Worm (Caenorhabditis elegans) whole organism, L1 larva: ENCODE data around the gene ZC262.4.

ENCODE experiments used
- elt-2 ChIP-seq: sonication (generic microtip); optimal IDR thresholded peaks from 2 replicates; lab custom pipeline; 2016; ENCODE audit warnings: missing genetic modification characterization, mild to moderate bottlenecking, inconsistent platforms, missing compliant biosample characterization, missing genetic modification reagents
- fkh-10 ChIP-seq: sonication (generic microtip); optimal IDR thresholded peaks from 2 replicates; lab custom pipeline; 2017; ENCODE audit warnings: missing biosample characterization, missing genetic modification reagents, missing genetic modification characterization
- fos-1 ChIP-seq: fragments of 150-350 bp; optimal IDR thresholded peaks from 2 replicates; lab custom pipeline; 2014; ENCODE audit warnings: missing biosample characterization, missing genetic modification characterization
- hlh-17 ChIP-seq: fragments of 200-800 bp; sonication (Bioruptor generic); optimal IDR thresholded peaks from 2 replicates; lab custom pipeline; 2018; ENCODE audit warnings: missing genetic modification characterization, mild to moderate bottlenecking, missing compliant biosample characterization, moderate library complexity, borderline replicate concordance
- lin-14 ChIP-seq: fragments of 200-800 bp; sonication (Bioruptor generic); optimal IDR thresholded peaks from 2 replicates; lab custom pipeline; 2018; ENCODE audit warnings: mild to moderate bottlenecking, missing genetic modification characterization, moderate library complexity, missing compliant biosample characterization
- lsy-2 ChIP-seq, 2 experiments: fragments of 150-350 bp; optimal IDR thresholded peaks; 2 replicates each; lab custom pipeline; 2014; ENCODE audit warnings: missing biosample characterization in 2 of 2, missing genetic modification characterization in 2 of 2
- nhr-11 ChIP-seq: fragments of 150-350 bp; optimal IDR thresholded peaks from 2 replicates; lab custom pipeline; 2014; ENCODE audit warnings: missing biosample characterization, missing genetic modification characterization
- nhr-85 ChIP-seq: sonication (generic microtip); peaks from one replicate; lab custom pipeline; 2016; ENCODE audit warnings: missing genetic modification characterization, inconsistent platforms, missing compliant biosample characterization
- sup-37 ChIP-seq: fragments of 200-800 bp; sonication (Bioruptor generic); optimal IDR thresholded peaks from 2 replicates; lab custom pipeline; 2018; ENCODE audit warnings: mild to moderate bottlenecking, missing genetic modification characterization, missing compliant biosample characterization
- tbx-2 ChIP-seq: sonication (generic microtip); optimal IDR thresholded peaks from 2 replicates; lab custom pipeline; 2016; ENCODE audit warnings: missing genetic modification characterization, missing compliant biosample characterization
- unc-86 ChIP-seq: sonication (generic microtip); optimal IDR thresholded peaks from 2 replicates; lab custom pipeline; 2016; ENCODE audit warnings: missing genetic modification characterization, missing compliant biosample characterization
- zag-1 ChIP-seq: fragments of 150-350 bp; optimal IDR thresholded peaks from 2 replicates; lab custom pipeline; 2014; ENCODE audit warnings: missing biosample characterization, missing genetic modification characterization
- ztf-11 ChIP-seq, 2 experiments: sonication (generic microtip); optimal IDR thresholded peaks; 2 replicates each; lab custom pipeline; 2016 to 2017; ENCODE audit warnings: missing genetic modification characterization in 2 of 2, missing biosample characterization in 1 of 2, missing compliant biosample characterization in 1 of 2

ZC262.4 gene

ce11 chrIII:8286003-8286402, 48.3 kb downstream of the ZC262.4 start:
- TF ChIP-seq fos-1 (tag; lab: Kevin White, UChicago) (no peak), fkh-10 (peak; percentile 62), lin-14 (peak; percentile 19)

- TF ChIP-seq nhr-85 (tag; lab: Kevin White, UChicago) = peak; percentile 54
- no peak for TF ChIP-seq lsy-2 (tag; optimal IDR thresholded peaks at IDR 0.05; lab: Kevin White, UChicago)
- TF ChIP-seq zag-1 (tag; lab: Kevin White, UChicago) = no peak
- TF ChIP-seq unc-86 = peak; percentile 3
- TF ChIP-seq ztf-11 (tag; optimal IDR thresholded peaks at IDR 0.05; lab: Kevin White, UChicago) = peak in 1 of 2 experiments; percentile 69
- TF ChIP-seq nhr-11 (tag; lab: Kevin White, UChicago) = no peak
- TF ChIP-seq hlh-17 (GFP tag; lab: Kevin White, UChicago) = no peak
- no peak for TF ChIP-seq elt-2 (tag; lab: Kevin White, UChicago)
- TF ChIP-seq sup-37 = no peak
- peak; percentile 47 for TF ChIP-seq tbx-2 (tag; lab: Kevin White, UChicago)
Measured at ce11 chrIII:8283525-8283924, 50.8 kb downstream of the ZC262.4 start.
